Fruit fly (Drosophila melanogaster): ENCODE data around the gene SREBP.
A peak's percentile ranks its signal among the peaks of the same experiment; 100 is the strongest.

The SREBP gene

DNA sequence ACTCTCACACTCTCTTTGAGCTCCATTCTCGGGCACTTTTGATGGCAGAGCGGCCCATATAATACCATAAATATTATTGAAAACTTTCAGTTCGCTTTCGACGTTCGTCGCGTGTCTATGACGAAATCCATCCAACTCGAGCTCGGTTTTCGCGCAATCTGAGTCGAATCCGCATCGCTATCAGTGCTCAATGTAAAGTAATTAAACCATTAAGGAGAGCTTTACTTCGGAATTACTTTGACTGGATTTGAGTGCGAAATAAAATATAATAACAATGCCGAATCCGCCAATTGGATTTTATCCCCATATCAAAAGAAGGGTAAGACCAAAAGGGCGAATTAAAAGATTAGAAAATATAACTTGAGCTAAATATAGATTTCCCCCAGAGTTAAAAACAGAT is 54.3 kb downstream of the SREBP start:
- TF ChIP-seq kay (GFP tag; ENCODE audit: borderline replicate concordance): peak; percentile 76
- no peak for TF ChIP-seq CG7101 (tag; optimal IDR thresholded peaks at IDR 0.05)

Measured in whole organism, adult.